Fruit fly (Drosophila melanogaster): ENCODE data around the gene Cul2.

Cul2 gene

DNA sequence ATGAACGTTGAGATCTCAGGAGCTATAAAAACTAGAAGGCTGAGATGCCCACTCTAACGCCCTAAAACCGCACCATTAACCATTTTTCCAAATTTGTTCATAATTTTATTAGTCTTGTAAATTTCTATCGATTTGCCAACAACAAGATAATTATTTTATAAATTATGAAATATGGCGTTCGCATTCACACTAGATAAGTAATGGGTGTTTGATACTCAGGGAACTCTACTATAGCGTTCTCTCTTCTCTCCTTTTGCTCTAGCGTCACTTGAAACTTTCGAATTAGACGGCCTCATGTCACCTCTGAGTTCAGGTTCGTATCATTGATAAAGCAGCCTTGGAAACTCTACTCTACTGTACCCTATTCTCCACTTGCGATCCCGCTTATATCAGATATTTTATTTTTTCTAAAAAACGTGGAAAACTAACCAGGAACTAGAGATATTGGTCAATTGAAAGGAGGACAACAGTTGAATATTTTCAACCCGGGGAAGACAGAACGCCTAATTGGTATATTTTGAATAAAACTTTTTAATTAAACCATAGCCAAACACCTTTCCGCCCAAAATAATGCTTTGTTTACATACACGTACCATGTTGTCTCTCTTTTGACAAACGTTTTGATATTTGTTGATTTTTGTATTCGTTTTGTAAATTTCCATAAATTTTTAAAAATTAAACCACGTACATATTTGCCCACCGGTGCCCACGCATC lies 24.7 kb downstream of the Cul2 start:
- TF ChIP-seq lola (GFP tag; optimal IDR thresholded peaks at IDR 0.05) (no peak), Vsx2 (GFP tag; optimal IDR thresholded peaks at IDR 0.05; ENCODE audit: partially characterized antibody) (no peak), dl (GFP tag; optimal IDR thresholded peaks at IDR 0.05; ENCODE audit: insufficient read depth in 1 of 2, partially characterized antibody in 2 of 2) (no peak), OdsH (GFP tag; optimal IDR thresholded peaks at IDR 0.05) (no peak), rgr (GFP tag; optimal IDR thresholded peaks at IDR 0.05) (no peak), HLH106 (tag; optimal IDR thresholded peaks at IDR 0.05) (no peak), CG9705 (GFP tag; optimal IDR thresholded peaks at IDR 0.05) (no peak), woc (GFP tag; optimal IDR thresholded peaks at IDR 0.05) (no peak), brk (GFP tag; optimal IDR thresholded peaks at IDR 0.05) (no peak), Jra (GFP tag; optimal IDR thresholded peaks at IDR 0.05) (no peak), N (GFP tag; optimal IDR thresholded peaks at IDR 0.05) (no peak), Dfd (GFP tag; optimal IDR thresholded peaks at IDR 0.05) (peak; percentile 84), Myc (optimal IDR thresholded peaks at IDR 0.05) (peak; percentile 17)

DNA sequence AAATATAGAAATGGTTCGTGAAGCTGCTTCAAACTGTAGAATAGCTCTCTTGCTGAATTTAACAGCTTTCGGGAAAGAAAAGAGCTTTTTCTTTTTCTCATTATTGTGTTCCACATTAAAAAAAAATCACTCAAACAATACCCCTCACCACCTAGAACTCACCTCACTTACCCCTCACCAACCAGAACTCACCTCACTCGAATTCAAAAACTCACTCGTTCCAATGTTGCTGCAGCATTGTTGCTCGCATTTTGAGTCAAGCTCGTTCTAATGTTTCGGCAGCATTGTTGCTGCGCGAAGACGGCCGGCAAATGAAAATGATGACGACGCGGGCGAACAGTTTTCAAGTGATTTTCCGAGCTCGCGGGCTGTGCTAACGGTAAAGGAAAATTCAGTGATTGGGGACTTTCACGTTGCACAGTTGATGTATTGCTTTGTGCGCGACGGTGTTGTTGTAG lies 25.3 kb downstream of the Cul2 start, which contains the start of gene nolo:
Gene nolo, plus strand, starts transcription at position 339 of the 458 bp plus-strand sequence.
- TF ChIP-seq N (GFP tag; optimal IDR thresholded peaks at IDR 0.05) (no peak), CrebA (GFP tag; optimal IDR thresholded peaks at IDR 0.05; ENCODE audit: borderline replicate concordance) (peak; percentile 24)

DNA sequence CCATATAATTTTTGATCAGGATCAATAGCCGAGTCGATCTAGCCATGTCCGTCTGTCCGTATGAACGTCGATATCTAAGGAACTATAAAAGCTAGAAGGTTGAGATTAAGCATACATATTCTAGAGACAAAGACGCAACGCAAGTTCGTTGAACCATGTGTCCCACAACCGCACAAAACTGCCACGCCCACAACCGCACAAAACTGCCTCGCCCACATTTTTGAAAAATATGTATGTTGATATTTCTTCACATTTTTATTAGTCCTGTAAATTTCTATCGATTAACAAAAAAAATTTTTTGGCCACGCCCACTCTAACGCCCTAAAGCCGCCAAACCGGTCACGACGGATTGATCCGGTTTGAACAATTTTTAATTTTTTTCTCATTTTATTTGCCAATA lies 30.8 kb downstream of the Cul2 start:
- peak; percentile 91 for TF ChIP-seq Dfd (GFP tag; optimal IDR thresholded peaks at IDR 0.05)
- TF ChIP-seq Hr78 (GFP tag; optimal IDR thresholded peaks at IDR 0.05): no peak
